Fruit fly (Drosophila melanogaster) whole organism, pupa: Measurements from ENCODE around the gene Atg17.

Experiments used
- CG13204 ChIP-seq: fragments of 200-800 bp; sonication (Bioruptor generic); optimal IDR thresholded peaks from 2 replicates; lab custom pipeline; 2018; ENCODE audit warnings: missing biosample characterization, mild to moderate bottlenecking, missing genetic modification characterization, moderate library complexity
- CG14655 ChIP-seq: fragments of 200-800 bp; sonication (Bioruptor generic); optimal IDR thresholded peaks from 3 replicates; lab custom pipeline; 2017; ENCODE audit warnings: mild to moderate bottlenecking, missing biosample characterization, missing genetic modification reagents, missing genetic modification characterization
- CG8159 ChIP-seq: fragments of 200-800 bp; sonication (Bioruptor generic); optimal IDR thresholded peaks from 3 replicates; lab custom pipeline; 2018; ENCODE audit warnings: missing biosample characterization, mild to moderate bottlenecking, missing genetic modification characterization, moderate library complexity
- CG8301 ChIP-seq: fragments of 200-800 bp; sonication (Bioruptor generic); optimal IDR thresholded peaks from 2 replicates; lab custom pipeline; 2018; ENCODE audit warnings: missing biosample characterization, mild to moderate bottlenecking, missing genetic modification characterization
- CG9948 ChIP-seq: fragments of 200-800 bp; sonication (Bioruptor generic); optimal IDR thresholded peaks from 2 replicates; lab custom pipeline; 2018; ENCODE audit warnings: missing biosample characterization, mild to moderate bottlenecking, missing genetic modification characterization, moderate library complexity
- EcR ChIP-seq: fragments of 200-800 bp; sonication (Bioruptor generic); optimal IDR thresholded peaks from 3 replicates; lab custom pipeline; 2019; ENCODE audit warnings: missing biosample characterization, missing genetic modification characterization, mild to moderate bottlenecking, moderate library complexity, missing genetic modification reagents
- Pif1A ChIP-seq: fragments of 200-800 bp; sonication (Bioruptor generic); optimal IDR thresholded peaks from 3 replicates; lab custom pipeline; 2016; ENCODE audit warnings: missing biosample characterization, missing genetic modification characterization

- TF ChIP-seq CG8159 (tag; lab: Kevin White, UChicago) (no peak), EcR (peak; percentile 18), CG8301 (tag; lab: Kevin White, UChicago) (no peak), Pif1A (GFP tag; lab: Kevin White, UChicago) (no peak), CG14655 (GFP tag; lab: Kevin White, UChicago) (no peak), CG13204 (GFP tag; lab: Kevin White, UChicago) (no peak), CG9948 (tag; lab: Kevin White, UChicago) (no peak)
These were observed 36.1 kb upstream of the Atg17 start, which contains the start of gene CG12171 for dm6 chr3R:5633437-5633836.
